Worm (Caenorhabditis elegans) whole organism, L2 larva: ENCODE results near the gene nos-3.
A peak's percentile ranks its signal among the peaks of the same experiment; 100 is the strongest.

Experiments used
- C34F6.9 ChIP-seq: fragments of 150-350 bp; optimal IDR thresholded peaks from 2 replicates; lab custom pipeline; 2014; ENCODE audit warnings: missing biosample characterization, missing genetic modification characterization
- F13H6.1 ChIP-seq: sonication (generic microtip); optimal IDR thresholded peaks from 2 replicates; lab custom pipeline; 2016; ENCODE audit warnings: missing genetic modification characterization, missing compliant biosample characterization
- R02D3.7 ChIP-seq: fragments of 150-350 bp; optimal IDR thresholded peaks from 2 replicates; lab custom pipeline; 2014; ENCODE audit warnings: missing biosample characterization, missing genetic modification characterization
- Y55F3AM.14 ChIP-seq: fragments of 200-800 bp; sonication (Bioruptor generic); optimal IDR thresholded peaks from 2 replicates; lab custom pipeline; 2018; ENCODE audit warnings: mild to moderate bottlenecking, missing genetic modification characterization, missing compliant biosample characterization
- ZK546.5 ChIP-seq: sonication (generic microtip); optimal IDR thresholded peaks from 2 replicates; lab custom pipeline; 2017; ENCODE audit warnings: missing biosample characterization, missing genetic modification characterization
- alr-1 ChIP-seq: fragments of 150-350 bp; optimal IDR thresholded peaks from 2 replicates; lab custom pipeline; 2014; ENCODE audit warnings: missing biosample characterization, missing genetic modification characterization
- aly-2 ChIP-seq: fragments of 150-350 bp; optimal IDR thresholded peaks from 2 replicates; lab custom pipeline; 2014; ENCODE audit warnings: missing biosample characterization, missing genetic modification characterization
- ama-1 ChIP-seq: fragments of 150-350 bp; optimal IDR thresholded peaks from 2 replicates; lab custom pipeline; 2018; ENCODE audit warnings: inconsistent platforms
- blmp-1 ChIP-seq: sonication (generic microtip); optimal IDR thresholded peaks from 2 replicates; lab custom pipeline; 2017; ENCODE audit warnings: missing genetic modification characterization, mild to moderate bottlenecking, missing compliant biosample characterization, antibody characterized with exemption, moderate library complexity; ENCODE audit not compliant: insufficient read depth
- ceh-16 ChIP-seq: fragments of 150-350 bp; optimal IDR thresholded peaks from 2 replicates; lab custom pipeline; 2014; ENCODE audit warnings: missing biosample characterization, missing genetic modification characterization
- ceh-82 ChIP-seq: fragments of 150-350 bp; optimal IDR thresholded peaks from 2 replicates; lab custom pipeline; 2014; ENCODE audit warnings: missing biosample characterization, missing genetic modification characterization
- crh-2 ChIP-seq: sonication (generic microtip); optimal IDR thresholded peaks from 2 replicates; lab custom pipeline; 2017; ENCODE audit warnings: missing biosample characterization, missing genetic modification characterization
- dmd-4 ChIP-seq: sonication (generic microtip); optimal IDR thresholded peaks from 2 replicates; lab custom pipeline; 2017; ENCODE audit warnings: missing biosample characterization, missing genetic modification characterization
- egl-27 ChIP-seq: sonication (generic microtip); optimal IDR thresholded peaks from 3 replicates; lab custom pipeline; 2017; ENCODE audit warnings: missing biosample characterization, missing genetic modification reagents, missing genetic modification characterization
- elt-1 ChIP-seq: fragments of 150-350 bp; optimal IDR thresholded peaks from 2 replicates; lab custom pipeline; 2014; ENCODE audit warnings: missing biosample characterization, missing genetic modification characterization
- elt-3 ChIP-seq: sonication (generic microtip); optimal IDR thresholded peaks from 2 replicates; lab custom pipeline; 2017; ENCODE audit warnings: missing biosample characterization, missing genetic modification characterization
- fos-1 ChIP-seq: fragments of 150-350 bp; optimal IDR thresholded peaks from 2 replicates; lab custom pipeline; 2014; ENCODE audit warnings: missing biosample characterization, missing genetic modification characterization
- gmeb-1 ChIP-seq: fragments of 150-350 bp; optimal IDR thresholded peaks from 2 replicates; lab custom pipeline; 2014; ENCODE audit warnings: missing biosample characterization, missing genetic modification characterization
- lin-11 ChIP-seq: fragments of 150-350 bp; sonication (generic microtip); optimal IDR thresholded peaks from 2 replicates; lab custom pipeline; 2014; ENCODE audit warnings: missing biosample characterization, missing genetic modification characterization, inconsistent platforms, mixed read lengths
- lin-13 ChIP-seq: fragments of 150-350 bp; optimal IDR thresholded peaks from 2 replicates; lab custom pipeline; 2014; ENCODE audit warnings: missing biosample characterization, missing genetic modification reagents, missing genetic modification characterization
- lin-39 ChIP-seq: fragments of 150-350 bp; optimal IDR thresholded peaks from 2 replicates; lab custom pipeline; 2014; ENCODE audit warnings: missing biosample characterization, missing genetic modification reagents, missing genetic modification characterization
- lsy-2 ChIP-seq, 2 experiments: fragments of 150-350 bp in 1 of 2; sonication (generic microtip) in 1 of 2; optimal IDR thresholded peaks; 2 replicates each; lab custom pipeline; 2014 to 2017; ENCODE audit warnings: missing biosample characterization in 2 of 2, missing genetic modification characterization in 2 of 2
- mab-5 ChIP-seq: fragments of 150-350 bp; optimal IDR thresholded peaks from 2 replicates; lab custom pipeline; 2014; ENCODE audit warnings: missing biosample characterization, missing genetic modification characterization
- mbf-1 ChIP-seq: sonication (generic microtip); optimal IDR thresholded peaks from 2 replicates; lab custom pipeline; 2017; ENCODE audit warnings: missing biosample characterization, missing genetic modification characterization
- mdl-1 ChIP-seq, 2 experiments: fragments of 150-350 bp in 1 of 2; sonication (generic microtip) in 1 of 2; optimal IDR thresholded peaks; 2 replicates each; lab custom pipeline; 2017; ENCODE audit warnings: missing biosample characterization in 2 of 2, missing genetic modification characterization in 2 of 2
- nhr-10 ChIP-seq: sonication (generic microtip); optimal IDR thresholded peaks from 2 replicates; lab custom pipeline; 2017; ENCODE audit warnings: missing biosample characterization, missing genetic modification characterization
- nhr-11 ChIP-seq: fragments of 150-350 bp; optimal IDR thresholded peaks from 2 replicates; lab custom pipeline; 2014; ENCODE audit warnings: missing biosample characterization, missing genetic modification characterization
- nhr-12 ChIP-seq: fragments of 150-350 bp; optimal IDR thresholded peaks from 2 replicates; lab custom pipeline; 2014; ENCODE audit warnings: missing biosample characterization, missing genetic modification characterization
- nhr-129 ChIP-seq: fragments of 150-350 bp; optimal IDR thresholded peaks from 2 replicates; lab custom pipeline; 2014; ENCODE audit warnings: missing biosample characterization, missing genetic modification characterization
- nhr-21 ChIP-seq: fragments of 150-350 bp; optimal IDR thresholded peaks from 2 replicates; lab custom pipeline; 2014; ENCODE audit warnings: missing biosample characterization, missing genetic modification characterization
- nhr-23 ChIP-seq: fragments of 150-350 bp; optimal IDR thresholded peaks from 2 replicates; lab custom pipeline; 2014; ENCODE audit warnings: missing biosample characterization, missing genetic modification reagents, missing genetic modification characterization
- nhr-237 ChIP-seq: fragments of 150-350 bp; optimal IDR thresholded peaks from 2 replicates; lab custom pipeline; 2014; ENCODE audit warnings: missing biosample characterization, missing genetic modification characterization
- nhr-25 ChIP-seq: fragments of 150-350 bp; sonication (generic microtip); optimal IDR thresholded peaks from 3 replicates; lab custom pipeline; 2014; ENCODE audit warnings: missing biosample characterization, missing genetic modification characterization
- nhr-6 ChIP-seq: fragments of 150-350 bp; optimal IDR thresholded peaks from 2 replicates; lab custom pipeline; 2014; ENCODE audit warnings: missing biosample characterization, missing genetic modification characterization
- nhr-77 ChIP-seq: fragments of 150-350 bp; optimal IDR thresholded peaks from 2 replicates; lab custom pipeline; 2014; ENCODE audit warnings: missing biosample characterization, missing genetic modification characterization
- peb-1 ChIP-seq: fragments of 150-350 bp; optimal IDR thresholded peaks from 2 replicates; lab custom pipeline; 2014; ENCODE audit warnings: missing biosample characterization, missing genetic modification characterization
- sem-4 ChIP-seq: fragments of 150-350 bp; optimal IDR thresholded peaks from 2 replicates; lab custom pipeline; 2014; ENCODE audit warnings: missing biosample characterization, missing genetic modification reagents, missing genetic modification characterization
- skn-1 ChIP-seq: sonication (generic microtip); optimal IDR thresholded peaks from 2 replicates; lab custom pipeline; 2017; ENCODE audit warnings: missing biosample characterization, missing genetic modification characterization
- sma-3 ChIP-seq: sonication (generic microtip); optimal IDR thresholded peaks from 2 replicates; lab custom pipeline; 2016; ENCODE audit warnings: missing genetic modification reagents, missing genetic modification characterization, missing compliant biosample characterization
- sma-9 ChIP-seq, 2 experiments: fragments of 150-350 bp in 1 of 2; sonication (generic microtip) in 1 of 2; optimal IDR thresholded peaks; 2 replicates each; lab custom pipeline; 2014 to 2016; ENCODE audit warnings: missing genetic modification characterization in 2 of 2, mild to moderate bottlenecking in 1 of 2, missing biosample characterization in 1 of 2, missing compliant biosample characterization in 1 of 2, missing genetic modification reagents in 1 of 2, moderate library complexity in 1 of 2
- snpc-4 ChIP-seq: fragments of 150-350 bp; optimal IDR thresholded peaks from 2 replicates; lab custom pipeline; 2014; ENCODE audit warnings: missing biosample characterization, missing genetic modification characterization
- unc-39 ChIP-seq: fragments of 150-350 bp; optimal IDR thresholded peaks from 2 replicates; lab custom pipeline; 2014; ENCODE audit warnings: missing biosample characterization, missing genetic modification characterization
- unc-55 ChIP-seq: fragments of 150-350 bp; sonication (generic microtip); optimal IDR thresholded peaks from 3 replicates; lab custom pipeline; 2014; ENCODE audit warnings: missing biosample characterization, missing genetic modification reagents, missing genetic modification characterization
- unc-62 ChIP-seq: fragments of 150-350 bp; optimal IDR thresholded peaks from 2 replicates; lab custom pipeline; 2014; ENCODE audit warnings: missing biosample characterization, missing genetic modification reagents, missing genetic modification characterization
- zag-1 ChIP-seq: fragments of 150-350 bp; optimal IDR thresholded peaks from 2 replicates; lab custom pipeline; 2014; ENCODE audit warnings: missing biosample characterization, missing genetic modification characterization
- ztf-1 ChIP-seq: fragments of 200-800 bp; sonication (Bioruptor generic); conservative IDR thresholded peaks from 2 replicates; pipeline ENCODE4 v1.3.6; 2022; ENCODE audit warnings: missing genetic modification characterization, missing compliant biosample characterization
- ztf-11 ChIP-seq: sonication (generic microtip); optimal IDR thresholded peaks from 2 replicates; lab custom pipeline; 2017; ENCODE audit warnings: missing biosample characterization, missing genetic modification characterization
- ztf-4 ChIP-seq: fragments of 150-350 bp; optimal IDR thresholded peaks from 2 replicates; lab custom pipeline; 2014; ENCODE audit warnings: missing biosample characterization, missing genetic modification characterization

nos-3 gene

DNA sequence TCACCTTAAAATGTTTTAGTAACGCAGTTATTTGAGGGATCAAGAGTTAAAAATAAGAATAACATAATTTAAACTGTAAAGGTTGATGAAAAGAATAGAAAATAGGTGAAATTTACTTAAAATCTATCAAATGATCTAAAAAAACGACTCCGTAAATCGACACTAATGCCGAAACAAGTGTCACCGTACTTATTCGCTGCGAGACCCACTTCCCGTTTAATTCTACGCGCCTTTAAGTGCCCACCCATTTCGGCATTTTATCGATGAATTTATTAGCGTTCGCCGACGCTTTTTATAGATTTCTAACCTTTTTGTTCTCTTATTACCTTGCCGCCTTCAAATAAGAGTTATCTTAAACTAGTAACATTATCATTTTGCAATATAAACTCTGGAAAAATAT is at the start of gene nos-3, which contains the start of gene Y53C12B.1:
nos-3 (plus strand) TSS at position 248 of the 400 bp plus-strand sequence.
Y53C12B.1 (minus strand) TSS at position 10 of the 400 bp plus-strand sequence.
- TF ChIP-seq gmeb-1 (tag; lab: Kevin White, UChicago) (peak; percentile 84), lin-13 (GFP tag; lab: Kevin White, UChicago) (peak; percentile 80), nhr-25 (tag; lab: Kevin White, UChicago) (peak; percentile 75), ceh-82 (tag; lab: Kevin White, UChicago) (no peak), blmp-1 (tag; lab: Kevin White, UChicago) (peak; percentile 24), crh-2 (tag; lab: Kevin White, UChicago) (peak; percentile 92), C34F6.9 (tag; lab: Kevin White, UChicago) (peak; percentile 85), lin-39 (tag; lab: Kevin White, UChicago) (no peak), ztf-4 (no peak), unc-39 (tag; lab: Kevin White, UChicago) (no peak), F13H6.1 (peak; percentile 71), sma-9 (GFP tag; optimal IDR thresholded peaks at IDR 0.05; lab: Kevin White, UChicago) (peak; percentile 82), sma-9 (tag; optimal IDR thresholded peaks at IDR 0.05; lab: Kevin White, UChicago) (no peak), nhr-10 (tag; lab: Kevin White, UChicago) (no peak), sem-4 (tag; lab: Kevin White, UChicago) (peak; percentile 50), nhr-23 (no peak), ztf-11 (no peak), nhr-21 (tag; lab: Kevin White, UChicago) (peak; percentile 83), nhr-12 (tag; lab: Kevin White, UChicago) (no peak), R02D3.7 (peak; percentile 83), ZK546.5 (tag; lab: Kevin White, UChicago) (no peak), lsy-2 (tag; optimal IDR thresholded peaks at IDR 0.05; lab: Kevin White, UChicago) (peak; percentile 97 to 99), nhr-237 (tag; lab: Kevin White, UChicago) (no peak), nhr-6 (tag; lab: Kevin White, UChicago) (no peak), unc-62 (GFP tag; lab: Kevin White, UChicago) (no peak), aly-2 (no peak), dmd-4 (no peak), nhr-77 (tag; lab: Kevin White, UChicago) (no peak), ama-1 (lab: Kevin White, UChicago) (no peak), lin-11 (peak; percentile 66), unc-55 (GFP tag; lab: Kevin White, UChicago) (peak; percentile 98), alr-1 (tag; lab: Kevin White, UChicago) (no peak), skn-1 (tag; lab: Kevin White, UChicago) (no peak), nhr-129 (peak; percentile 88), elt-3 (tag; lab: Kevin White, UChicago) (no peak), mab-5 (peak; percentile 62), ztf-1 (no peak), egl-27 (tag; lab: Kevin White, UChicago) (peak; percentile 12), snpc-4 (peak; percentile 57), zag-1 (tag; lab: Kevin White, UChicago) (no peak), mbf-1 (tag; lab: Kevin White, UChicago) (no peak), sma-3 (peak; percentile 77), ceh-16 (tag; lab: Kevin White, UChicago) (peak; percentile 17), peb-1 (no peak), nhr-11 (tag; lab: Kevin White, UChicago) (no peak), mdl-1 (tag; optimal IDR thresholded peaks at IDR 0.05; lab: Kevin White, UChicago) (no peak), elt-1 (tag; lab: Kevin White, UChicago) (no peak), fos-1 (tag; lab: Kevin White, UChicago) (peak; percentile 54), Y55F3AM.14 (no peak)
